Worm (Caenorhabditis elegans) whole organism, L4 larva: Measurements from ENCODE around the gene cpsf-4.

Experiments
- F49E8.2 ChIP-seq: sonication (generic microtip); optimal IDR thresholded peaks from 2 replicates; lab custom pipeline; 2016; ENCODE audit warnings: missing compliant biosample characterization, mild to moderate bottlenecking, missing genetic modification characterization, borderline replicate concordance
- ZK546.5 ChIP-seq, 2 experiments: sonication (generic microtip); optimal IDR thresholded peaks; 2 replicates each; lab custom pipeline; 2017; ENCODE audit warnings: missing biosample characterization in 2 of 2, missing genetic modification characterization in 2 of 2
- ama-1 ChIP-seq: fragments of 150-350 bp; optimal IDR thresholded peaks from 2 replicates; lab custom pipeline; 2014; ENCODE audit warnings: inconsistent platforms, mixed read lengths
- ceh-82 ChIP-seq: sonication (generic microtip); optimal IDR thresholded peaks from 2 replicates; lab custom pipeline; 2017; ENCODE audit warnings: missing biosample characterization, missing genetic modification characterization
- dmd-6 ChIP-seq: fragments of 200-800 bp; sonication (Bioruptor generic); IDR thresholded peaks from 2 replicates; pipeline ENCODE4 v1.3.6; 2022; ENCODE audit warnings: missing genetic modification reagents, missing genetic modification characterization, missing compliant biosample characterization
- fos-1 ChIP-seq: fragments of 150-350 bp; optimal IDR thresholded peaks from 2 replicates; lab custom pipeline; 2014; ENCODE audit warnings: missing biosample characterization, missing genetic modification characterization
- jun-1 ChIP-seq: fragments of 150-350 bp; optimal IDR thresholded peaks from 2 replicates; lab custom pipeline; 2014; ENCODE audit warnings: missing biosample characterization, missing genetic modification reagents, missing genetic modification characterization
- lin-1 ChIP-seq: fragments of 200-800 bp; sonication (Bioruptor generic); IDR thresholded peaks from 2 replicates; pipeline ENCODE4 v1.3.6; 2022; ENCODE audit warnings: missing genetic modification reagents, missing genetic modification characterization, missing compliant biosample characterization
- lin-39 ChIP-seq: fragments of 150-350 bp; optimal IDR thresholded peaks from 2 replicates; lab custom pipeline; 2014; ENCODE audit warnings: missing biosample characterization, missing genetic modification reagents, missing genetic modification characterization
- nhr-11 ChIP-seq: fragments of 150-350 bp; optimal IDR thresholded peaks from 2 replicates; lab custom pipeline; 2014; ENCODE audit warnings: missing biosample characterization, missing genetic modification characterization
- nhr-6 ChIP-seq: fragments of 150-350 bp; optimal IDR thresholded peaks from 2 replicates; lab custom pipeline; 2014; ENCODE audit warnings: missing biosample characterization, missing genetic modification characterization
- tag-97 ChIP-seq: fragments of 200-800 bp; sonication (Bioruptor generic); IDR thresholded peaks from 2 replicates; pipeline ENCODE4 v1.3.6; 2022; ENCODE audit warnings: missing genetic modification characterization, missing compliant biosample characterization
- zag-1 ChIP-seq: fragments of 150-350 bp; optimal IDR thresholded peaks from 2 replicates; lab custom pipeline; 2014; ENCODE audit warnings: missing biosample characterization, missing genetic modification characterization
- ztf-11 ChIP-seq: fragments of 150-350 bp; optimal IDR thresholded peaks from 2 replicates; lab custom pipeline; 2014; ENCODE audit warnings: missing biosample characterization, missing genetic modification characterization

DNA sequence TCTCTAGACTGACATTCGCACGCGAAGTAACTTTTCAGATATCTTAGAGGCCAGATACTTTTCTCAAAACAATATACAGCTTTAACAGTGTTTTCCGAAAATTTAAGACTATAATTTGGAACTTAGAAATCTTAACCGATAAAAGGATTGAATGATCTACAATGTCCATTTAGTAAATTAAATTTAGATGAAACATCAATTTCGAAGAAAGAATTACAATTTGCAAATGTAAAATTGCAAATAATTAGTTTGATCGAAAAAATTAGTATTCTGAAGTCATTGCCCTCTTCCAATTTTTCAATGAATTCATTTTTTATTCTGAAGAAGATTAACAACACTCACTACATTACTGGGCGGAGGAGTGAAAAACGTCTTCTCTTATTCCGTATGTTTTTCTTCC lies 24.7 kb downstream of the cpsf-4 start, which contains the start of gene bath-37:
- TF ChIP-seq lin-39 (tag; lab: Kevin White, UChicago), result no peak
- no peak for TF ChIP-seq zag-1
- no peak for TF ChIP-seq ceh-82 (tag; lab: Kevin White, UChicago)
- no peak for TF ChIP-seq F49E8.2 (tag; lab: Kevin White, UChicago)
- no peak for TF ChIP-seq jun-1
- TF ChIP-seq dmd-6 (GFP tag; lab: Robert Waterston, UW), result no peak
- TF ChIP-seq nhr-11, result no peak
- no peak for TF ChIP-seq fos-1
- no peak for TF ChIP-seq nhr-6 (tag; lab: Kevin White, UChicago)
- no peak for TF ChIP-seq lin-1 (GFP tag; lab: Robert Waterston, UW)
- TF ChIP-seq tag-97 (GFP tag; lab: Robert Waterston, UW), result no peak
- TF ChIP-seq ztf-11 (tag; lab: Kevin White, UChicago), result no peak
- TF ChIP-seq ZK546.5 (tag; optimal IDR thresholded peaks at IDR 0.05; lab: Kevin White, UChicago), result no peak
- TF ChIP-seq ama-1 (lab: Kevin White, UChicago), result no peak
